Worm (Caenorhabditis elegans) whole organism, early embryonic: Measurements from ENCODE around the gene chil-10.

Source experiments
- B0310.2 ChIP-seq: sonication (generic microtip); optimal IDR thresholded peaks from 2 replicates; lab custom pipeline; 2016; ENCODE audit warnings: mild to moderate bottlenecking, missing genetic modification characterization, missing compliant biosample characterization
- F13C5.2 ChIP-seq: sonication (generic microtip); optimal IDR thresholded peaks from 2 replicates; lab custom pipeline; 2017; ENCODE audit warnings: mild to moderate bottlenecking, missing genetic modification characterization, inconsistent platforms, missing compliant biosample characterization
- aly-1 ChIP-seq: sonication (generic microtip); optimal IDR thresholded peaks from 2 replicates; lab custom pipeline; 2016; ENCODE audit warnings: missing genetic modification characterization, missing compliant biosample characterization
- ama-1 ChIP-seq: fragments of 150-350 bp; optimal IDR thresholded peaks from 2 replicates; lab custom pipeline; 2014
- ceh-13 ChIP-seq: fragments of 200-800 bp; sonication (Bioruptor generic); optimal IDR thresholded peaks from 2 replicates; lab custom pipeline; 2018; ENCODE audit warnings: mild to moderate bottlenecking, missing genetic modification characterization, missing compliant biosample characterization
- ceh-36 ChIP-seq: sonication (generic microtip); optimal IDR thresholded peaks from 2 replicates; lab custom pipeline; 2016; ENCODE audit warnings: missing genetic modification characterization, inconsistent platforms, missing compliant biosample characterization
- ets-7 ChIP-seq: sonication (generic microtip); optimal IDR thresholded peaks from 2 replicates; lab custom pipeline; 2016; ENCODE audit warnings: missing genotype, missing genetic modification characterization, missing compliant biosample characterization
- flt-1 ChIP-seq: fragments of 200-800 bp; sonication (Bioruptor generic); IDR thresholded peaks from 2 replicates; pipeline ENCODE4 v1.3.6; 2022; ENCODE audit warnings: missing genetic modification characterization, missing compliant biosample characterization
- hmbx-1 ChIP-seq: sonication (generic microtip); optimal IDR thresholded peaks from 2 replicates; lab custom pipeline; 2016; ENCODE audit warnings: mild to moderate bottlenecking, missing genetic modification characterization, missing compliant biosample characterization
- hmg-4 ChIP-seq: fragments of 200-800 bp; sonication (Bioruptor generic); optimal IDR thresholded peaks from 2 replicates; lab custom pipeline; 2018; ENCODE audit warnings: mild to moderate bottlenecking, missing genetic modification characterization, missing compliant biosample characterization
- hnd-1 ChIP-seq: sonication (generic microtip); optimal IDR thresholded peaks from 2 replicates; lab custom pipeline; 2016; ENCODE audit warnings: missing genetic modification characterization, missing compliant biosample characterization
- pes-1 ChIP-seq: fragments of 200-800 bp; sonication (Bioruptor generic); IDR thresholded peaks from 2 replicates; pipeline ENCODE4 v1.3.6; 2022; ENCODE audit warnings: missing genetic modification reagents, missing genetic modification characterization, missing compliant biosample characterization
- scrt-1 ChIP-seq: fragments of 200-800 bp; sonication (Bioruptor generic); IDR thresholded peaks from 2 replicates; pipeline ENCODE4 v1.3.6; 2022; ENCODE audit warnings: missing genetic modification characterization, missing compliant biosample characterization
- sea-1 ChIP-seq: fragments of 200-800 bp; sonication (Bioruptor generic); conservative IDR thresholded peaks from 2 replicates; pipeline ENCODE4 v1.3.6; 2022; ENCODE audit warnings: missing genetic modification characterization, missing compliant biosample characterization
- tbx-11 ChIP-seq: fragments of 200-800 bp; sonication (Bioruptor generic); IDR thresholded peaks from 2 replicates; pipeline ENCODE4 v1.3.6; 2022; ENCODE audit warnings: missing genetic modification characterization, missing compliant biosample characterization
- tbx-37 ChIP-seq: fragments of 200-800 bp; sonication (Bioruptor generic); conservative IDR thresholded peaks from 2 replicates; pipeline ENCODE4 v1.3.6; 2022; ENCODE audit warnings: missing genetic modification reagents, missing genetic modification characterization, missing compliant biosample characterization
- tra-4 ChIP-seq: sonication (generic microtip); optimal IDR thresholded peaks from 2 replicates; lab custom pipeline; 2017; ENCODE audit warnings: missing genetic modification characterization, missing compliant biosample characterization

Gene chil-10

DNA sequence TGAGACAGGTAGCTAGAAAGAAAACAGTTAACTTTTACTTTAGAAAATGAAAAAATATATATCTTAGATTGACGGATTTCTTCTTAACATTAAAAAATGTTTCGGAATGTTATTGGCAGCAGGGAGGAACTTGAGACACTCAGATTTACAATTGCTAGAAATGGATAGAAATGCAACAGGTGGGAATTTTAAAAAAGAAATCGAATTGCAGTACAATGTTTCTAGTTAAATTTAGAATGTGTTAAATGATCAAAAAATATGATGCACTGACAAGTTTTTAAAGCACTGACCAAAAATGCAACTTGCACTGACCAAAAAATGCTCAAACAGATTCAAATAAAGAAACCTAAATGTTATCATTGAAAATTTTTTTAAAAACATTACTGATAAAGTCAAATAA lies 31.6 kb upstream of the chil-10 start:
- no peak for TF ChIP-seq hnd-1
- TF ChIP-seq ets-7 (tag; lab: Kevin White, UChicago) = no peak
- no peak for TF ChIP-seq scrt-1 (GFP tag; lab: Robert Waterston, UW)
- no peak for TF ChIP-seq flt-1 (GFP tag; lab: Robert Waterston, UW)
- no peak for TF ChIP-seq B0310.2 (tag; lab: Kevin White, UChicago)
- TF ChIP-seq pes-1 = no peak
- TF ChIP-seq ceh-13 = no peak
- TF ChIP-seq ama-1 (lab: Kevin White, UChicago) = no peak
- TF ChIP-seq F13C5.2 (tag; lab: Kevin White, UChicago) = no peak
- TF ChIP-seq tbx-11 = no peak
- TF ChIP-seq hmbx-1 (tag; lab: Kevin White, UChicago) = no peak

DNA sequence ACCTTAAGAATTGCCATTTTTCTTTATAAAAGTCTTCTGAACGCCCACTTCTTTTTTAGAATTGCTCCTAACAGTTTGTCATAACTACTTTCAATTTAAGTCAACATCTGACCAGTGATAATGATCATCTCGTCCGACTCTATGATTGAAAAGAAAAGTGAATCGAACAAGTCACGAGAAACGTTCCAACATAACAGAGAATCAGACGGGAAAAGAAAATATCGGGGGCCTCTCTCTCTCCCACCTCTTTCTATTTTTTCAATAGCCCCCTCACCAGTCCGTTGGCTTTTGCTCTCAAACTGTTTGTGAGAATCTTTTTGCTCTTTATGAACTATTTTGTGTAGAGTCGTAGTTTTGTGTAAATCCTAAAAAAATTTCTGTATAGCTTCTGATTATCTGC lies 30.0 kb upstream of the chil-10 start:
- TF ChIP-seq pes-1 = no peak
- TF ChIP-seq hnd-1 = no peak
- no peak for TF ChIP-seq ets-7 (tag; lab: Kevin White, UChicago)
- TF ChIP-seq hmbx-1 (tag; lab: Kevin White, UChicago) = no peak
- no peak for TF ChIP-seq scrt-1 (GFP tag; lab: Robert Waterston, UW)
- no peak for TF ChIP-seq hmg-4
- TF ChIP-seq sea-1 (GFP tag; lab: Robert Waterston, UW) = no peak
- TF ChIP-seq F13C5.2 (tag; lab: Kevin White, UChicago) = no peak

DNA sequence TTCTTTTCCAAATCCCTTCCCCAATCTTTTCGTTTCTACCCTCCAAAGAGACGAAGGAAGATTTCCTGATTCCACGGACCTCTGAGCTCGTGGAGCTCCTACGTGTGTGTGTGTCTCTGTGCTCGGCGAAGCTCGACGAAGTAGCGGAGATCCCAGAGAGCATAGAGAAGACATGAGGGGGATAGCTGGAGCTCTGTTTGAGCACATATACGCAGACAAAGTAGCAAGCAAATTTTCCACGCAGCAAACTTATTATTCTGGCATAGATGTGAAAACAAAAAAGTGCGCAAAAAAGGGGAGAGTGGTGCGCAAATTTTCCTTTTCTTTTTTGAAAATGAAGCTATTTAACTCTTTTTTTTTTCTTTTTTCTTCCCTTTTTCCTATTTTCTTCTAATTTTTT lies 24.8 kb upstream of the chil-10 start:
- no peak for TF ChIP-seq ceh-36 (tag; lab: Kevin White, UChicago)
- TF ChIP-seq F13C5.2 (tag; lab: Kevin White, UChicago) = peak; percentile 21

DNA sequence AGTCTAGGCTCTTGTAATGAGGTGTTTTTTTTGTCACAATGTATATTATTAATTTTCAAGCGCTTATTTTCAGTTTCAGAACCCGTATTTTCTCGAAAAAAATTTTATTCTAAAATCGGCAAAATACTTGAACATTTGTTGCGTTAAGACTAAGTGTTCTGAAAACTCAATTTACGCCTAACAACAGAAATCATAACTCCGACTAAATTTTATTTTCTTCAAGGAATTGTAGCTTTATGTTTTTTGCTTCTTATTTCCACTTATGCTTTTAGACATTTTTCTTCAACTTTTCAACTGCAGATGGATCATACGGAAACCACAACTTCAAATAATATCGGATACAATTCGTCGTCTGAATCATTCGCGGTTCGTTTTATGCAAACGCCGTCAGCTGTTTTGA lies 24.2 kb upstream of the chil-10 start, which contains the start of gene F35H12.1:
Gene F35H12.1, plus strand, starts transcription at position 301 of the 400 bp plus-strand sequence.
- TF ChIP-seq sea-1 (GFP tag; lab: Robert Waterston, UW) (no peak), pes-1 (no peak), B0310.2 (tag; lab: Kevin White, UChicago) (no peak), tbx-37 (no peak), tra-4 (tag; lab: Kevin White, UChicago) (no peak), aly-1 (tag; lab: Kevin White, UChicago) (no peak), ceh-13 (no peak), flt-1 (GFP tag; lab: Robert Waterston, UW) (no peak)

DNA sequence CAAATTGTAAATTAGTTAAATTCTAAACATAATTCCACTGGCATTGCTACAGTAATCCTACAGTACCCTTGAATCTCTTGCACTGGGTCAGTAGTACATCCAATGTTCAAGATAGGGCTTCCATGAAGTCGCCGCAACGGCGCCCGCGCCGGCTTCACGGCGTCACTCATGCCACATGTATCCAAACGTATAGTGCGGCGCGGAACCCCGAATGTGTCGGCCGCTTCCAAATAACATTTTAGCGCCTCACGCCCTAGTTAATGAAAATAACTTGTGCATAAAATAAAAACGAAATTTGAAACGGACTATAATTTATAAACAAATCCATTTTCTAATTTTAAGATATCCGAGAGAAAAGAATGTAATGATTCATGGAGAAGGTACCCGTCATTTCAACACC lies 21.7 kb upstream of the chil-10 start:
- TF ChIP-seq F13C5.2 (tag; lab: Kevin White, UChicago) (no peak), ama-1 (lab: Kevin White, UChicago) (no peak), sea-1 (GFP tag; lab: Robert Waterston, UW) (no peak), B0310.2 (tag; lab: Kevin White, UChicago) (no peak), tra-4 (tag; lab: Kevin White, UChicago) (no peak), ets-7 (tag; lab: Kevin White, UChicago) (no peak), flt-1 (GFP tag; lab: Robert Waterston, UW) (no peak), tbx-37 (no peak), tbx-11 (no peak)

DNA sequence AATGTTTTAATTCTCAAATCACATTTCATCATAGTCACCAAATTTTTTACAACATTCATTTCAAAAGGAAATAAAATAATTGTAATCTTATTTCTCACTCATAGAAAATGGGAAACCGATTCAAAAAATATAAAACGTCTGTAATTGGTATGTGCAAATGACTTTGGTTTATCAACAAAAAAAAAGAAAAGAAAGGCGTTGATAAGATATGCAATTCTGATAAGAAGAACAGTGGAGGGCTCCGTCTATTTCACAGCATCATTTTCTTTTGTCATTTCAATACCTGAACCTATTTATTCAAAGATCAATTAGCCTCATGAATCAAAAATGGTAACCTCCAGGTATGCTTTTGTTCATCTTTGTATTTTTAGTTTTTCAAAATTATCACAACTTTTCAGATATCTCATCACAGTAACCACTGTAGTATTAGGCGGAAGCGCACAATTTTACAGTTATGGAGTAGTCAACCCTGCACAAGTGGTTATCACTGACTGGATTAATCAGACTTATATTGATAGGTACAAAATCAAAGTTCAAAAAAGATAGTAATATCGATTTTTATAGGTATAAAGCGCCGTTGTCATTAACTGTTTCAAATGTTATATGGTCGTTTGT lies 19.3 kb upstream of the chil-10 start, which contains the start of gene F53H8.3:
Gene F53H8.3, plus strand, starts transcription at position 275 of the 615 bp plus-strand sequence.
- TF ChIP-seq scrt-1 (GFP tag; lab: Robert Waterston, UW) (no peak), F13C5.2 (tag; lab: Kevin White, UChicago) (no peak), ceh-13 (no peak), hmbx-1 (tag; lab: Kevin White, UChicago) (no peak), ets-7 (tag; lab: Kevin White, UChicago) (no peak), hnd-1 (no peak), tbx-37 (no peak), flt-1 (GFP tag; lab: Robert Waterston, UW) (no peak), aly-1 (tag; lab: Kevin White, UChicago) (no peak), ceh-36 (tag; lab: Kevin White, UChicago) (no peak), sea-1 (GFP tag; lab: Robert Waterston, UW) (no peak), ama-1 (lab: Kevin White, UChicago) (no peak), hmg-4 (no peak), tbx-11 (no peak), B0310.2 (tag; lab: Kevin White, UChicago) (no peak), tra-4 (tag; lab: Kevin White, UChicago) (no peak)

DNA sequence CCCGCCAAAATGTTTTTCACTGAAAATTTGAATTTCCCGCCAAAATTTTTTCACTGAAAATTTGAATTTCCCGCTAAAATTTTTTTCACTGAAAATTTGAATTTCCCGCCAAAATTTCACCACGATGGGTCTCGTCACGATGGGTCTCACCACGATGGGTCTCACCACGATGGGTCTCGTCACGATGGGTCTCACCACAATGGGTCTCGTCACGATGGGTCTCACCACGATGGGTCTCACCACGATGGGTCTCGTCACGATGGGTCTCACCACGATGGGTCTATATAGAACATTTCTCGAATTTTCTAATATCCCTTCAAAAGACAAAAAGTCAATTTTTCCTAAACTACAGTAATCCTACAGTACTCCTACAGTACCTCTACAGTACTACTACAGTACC lies 14.0 kb upstream of the chil-10 start:
- TF ChIP-seq flt-1 (GFP tag; lab: Robert Waterston, UW) (0 out of 2 replicates have a peak, but pooled peaks have one; percentile 39), pes-1 (peak; percentile 47; the same call in 1 of the 2 replicates)

DNA sequence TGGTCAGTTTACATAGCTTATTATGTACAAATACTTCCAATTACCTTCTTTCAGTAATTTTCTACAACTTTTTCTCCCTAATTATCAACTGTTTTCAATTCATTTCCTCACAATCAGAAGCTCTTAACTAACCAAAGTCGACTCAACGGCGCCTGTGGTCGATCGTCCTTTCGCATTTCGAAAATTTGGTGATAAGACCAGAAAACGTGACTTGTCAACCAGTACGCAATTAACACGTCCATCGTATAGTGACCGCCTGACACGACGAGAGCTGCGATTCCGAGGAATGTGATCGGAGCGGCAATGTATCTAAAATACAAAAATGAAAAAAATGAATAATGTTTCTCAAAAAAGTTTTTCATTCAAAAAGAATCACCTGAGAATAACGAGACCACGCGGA lies 12.0 kb upstream of the chil-10 start:
- TF ChIP-seq hmg-4 (no peak), sea-1 (GFP tag; lab: Robert Waterston, UW) (no peak), ceh-36 (tag; lab: Kevin White, UChicago) (no peak), hnd-1 (no peak), tbx-37 (no peak), F13C5.2 (tag; lab: Kevin White, UChicago) (no peak), hmbx-1 (tag; lab: Kevin White, UChicago) (no peak), scrt-1 (GFP tag; lab: Robert Waterston, UW) (no peak), ceh-13 (no peak), aly-1 (tag; lab: Kevin White, UChicago) (no peak), tra-4 (tag; lab: Kevin White, UChicago) (no peak), B0310.2 (tag; lab: Kevin White, UChicago) (no peak), ets-7 (tag; lab: Kevin White, UChicago) (no peak), ama-1 (lab: Kevin White, UChicago) (no peak), pes-1 (no peak)
